Fruit fly (Drosophila melanogaster): Measurements from ENCODE around the gene Ssu72.
A peak's percentile ranks its signal among the peaks of the same experiment; 100 is the strongest.

Gene Ssu72

DNA sequence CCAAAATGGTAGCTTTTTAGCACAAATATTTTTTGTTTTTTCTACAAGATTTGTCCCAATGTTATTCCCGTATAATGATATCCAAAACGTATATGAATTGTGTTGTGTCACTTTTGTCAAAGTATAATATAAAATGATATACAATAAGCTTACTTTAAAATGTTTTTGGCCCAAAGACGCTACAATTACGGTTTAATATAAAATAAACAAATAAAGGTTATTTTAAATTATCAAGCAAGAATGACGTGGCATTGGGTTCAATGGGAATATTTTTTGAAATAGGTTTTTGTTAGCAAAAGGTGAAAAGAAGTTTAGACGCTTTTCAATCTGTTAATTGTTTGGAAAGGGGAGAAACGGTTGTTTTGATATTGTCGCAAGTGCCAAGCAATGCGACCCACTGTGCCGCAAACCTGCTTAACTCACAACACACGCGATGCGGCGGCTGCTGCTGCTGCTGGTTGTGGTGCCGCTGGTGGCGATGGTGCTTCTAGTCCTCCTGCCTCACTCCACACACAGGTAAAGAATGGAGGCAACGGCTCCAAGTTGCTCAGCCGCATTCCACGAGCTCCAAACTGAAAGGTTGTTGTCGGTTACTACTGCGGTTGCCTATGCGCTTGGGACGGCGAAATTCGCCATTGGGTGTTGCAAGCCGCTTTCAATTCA, 1.0 kb upstream of the Ssu72 start (continued):
- TF ChIP-seq Blimp-1 (GFP tag; optimal IDR thresholded peaks at IDR 0.05) = peak; percentile 12
- TF ChIP-seq CG8319 (GFP tag; optimal IDR thresholded peaks at IDR 0.05) = no peak
- peak; percentile 47 for TF ChIP-seq achi (GFP tag; optimal IDR thresholded peaks at IDR 0.05)
- TF ChIP-seq CG15336 (GFP tag; IDR thresholded peaks at IDR 0.05) = no peak
- TF ChIP-seq fd59A (GFP tag; optimal IDR thresholded peaks at IDR 0.05) = peak; percentile 55
- peak; percentile 51 for TF ChIP-seq CG3919 (GFP tag; optimal IDR thresholded peaks at IDR 0.05)
- peak in 1 of 2 experiments; percentile 16 for TF ChIP-seq salr (GFP tag; optimal IDR thresholded peaks at IDR 0.05)
- TF ChIP-seq CG1621 (tag; optimal IDR thresholded peaks at IDR 0.05) = no peak
- TF ChIP-seq Sox102F (GFP tag; optimal IDR thresholded peaks at IDR 0.05) = peak; percentile 45
- TF ChIP-seq CG7368 (GFP tag; optimal IDR thresholded peaks at IDR 0.05) = peak; percentile 9
- TF ChIP-seq Hr4 (GFP tag; optimal IDR thresholded peaks at IDR 0.05) = peak; percentile 35
- no peak for TF ChIP-seq CG8119 (GFP tag; IDR thresholded peaks at IDR 0.05)

DNA sequence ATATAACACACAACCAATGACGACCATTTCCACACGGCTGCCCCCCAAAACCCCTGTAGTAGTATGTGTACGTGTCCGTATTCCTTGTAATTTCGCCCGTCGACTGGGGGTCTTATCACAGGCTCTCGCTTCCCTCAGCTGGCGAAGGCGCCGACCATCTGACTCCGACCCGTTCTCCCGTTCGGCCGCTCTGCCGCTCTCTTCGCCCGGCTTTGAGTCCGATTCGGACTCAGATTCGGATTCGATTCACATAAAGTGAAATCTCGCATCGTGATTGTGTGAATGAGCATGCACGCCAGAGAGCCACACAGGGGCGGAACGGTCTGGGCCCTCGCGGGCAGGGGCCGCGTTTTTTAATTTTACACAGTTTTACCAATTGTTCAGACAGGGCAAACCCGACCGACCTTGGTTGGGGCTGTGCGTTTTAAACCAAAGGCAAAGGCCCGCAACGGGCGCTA, 1.4 kb downstream of the Ssu72 start:
- peak; percentile 30 for TF ChIP-seq CG6792 (GFP tag; optimal IDR thresholded peaks at IDR 0.05)
- TF ChIP-seq topi (GFP tag; optimal IDR thresholded peaks at IDR 0.05) = peak; percentile 26
- 0 out of 3 replicates have a peak, but pooled peaks have one; percentile 27 for TF ChIP-seq CG8119 (GFP tag; IDR thresholded peaks at IDR 0.05)
- TF ChIP-seq CG3032 (tag; optimal IDR thresholded peaks at IDR 0.05) = peak; percentile 41
- no peak for TF ChIP-seq fkh (GFP tag; optimal IDR thresholded peaks at IDR 0.05)
- TF ChIP-seq Met (GFP tag; optimal IDR thresholded peaks at IDR 0.05) = peak; percentile 27
- peak; percentile 7 for TF ChIP-seq vri (GFP tag; optimal IDR thresholded peaks at IDR 0.05)
- TF ChIP-seq CG6854 (GFP tag; optimal IDR thresholded peaks at IDR 0.05) = peak; percentile 23
- peak; percentile 45 for TF ChIP-seq CG16779 (tag; optimal IDR thresholded peaks at IDR 0.05)
- peak; percentile 57 for TF ChIP-seq lz (GFP tag; optimal IDR thresholded peaks at IDR 0.05)
- peak; percentile 93 for TF ChIP-seq svp (GFP tag)
- TF ChIP-seq CG31627 (GFP tag; optimal IDR thresholded peaks at IDR 0.05) = peak; percentile 56
- TF ChIP-seq dac (GFP tag; optimal IDR thresholded peaks at IDR 0.05) = no peak
- TF ChIP-seq fd59A (GFP tag; optimal IDR thresholded peaks at IDR 0.05) = no peak
- TF ChIP-seq ss (GFP tag; optimal IDR thresholded peaks at IDR 0.05) = peak in 1 of 2 experiments; percentile 32
- peak; percentile 33 for TF ChIP-seq esn (GFP tag; optimal IDR thresholded peaks at IDR 0.05)
- TF ChIP-seq CG3919 (GFP tag; optimal IDR thresholded peaks at IDR 0.05) = peak; percentile 46
- TF ChIP-seq CG15336 (GFP tag; IDR thresholded peaks at IDR 0.05) = peak; percentile 28; the same call in 1 of the 2 replicates
- TF ChIP-seq eg (GFP tag; IDR thresholded peaks at IDR 0.05) = peak; percentile 80
- TF ChIP-seq Eip93F (GFP tag; optimal IDR thresholded peaks at IDR 0.05) = no peak
- TF ChIP-seq Sox102F (GFP tag; optimal IDR thresholded peaks at IDR 0.05) = no peak
- no peak for TF ChIP-seq net (GFP tag; optimal IDR thresholded peaks at IDR 0.05)
- TF ChIP-seq spab (GFP tag; optimal IDR thresholded peaks at IDR 0.05) = no peak
- peak; percentile 23 for TF ChIP-seq OdsH (GFP tag; optimal IDR thresholded peaks at IDR 0.05)
- TF ChIP-seq achi (GFP tag; optimal IDR thresholded peaks at IDR 0.05) = peak; percentile 10
- TF ChIP-seq CG10669 (GFP tag; optimal IDR thresholded peaks at IDR 0.05) = peak; percentile 22
- TF ChIP-seq Smox (GFP tag; optimal IDR thresholded peaks at IDR 0.05) = peak; percentile 7
- peak; percentile 50 for TF ChIP-seq Hr39 (GFP tag; optimal IDR thresholded peaks at IDR 0.05)
- TF ChIP-seq CG6808 (GFP tag; optimal IDR thresholded peaks at IDR 0.05) = no peak
- TF ChIP-seq CG6163 (GFP tag; IDR thresholded peaks at IDR 0.05) = peak; percentile 58; the same call in 2 of the 3 replicates
- TF ChIP-seq CG1621 (tag; optimal IDR thresholded peaks at IDR 0.05) = peak; percentile 55
- peak; percentile 20 for TF ChIP-seq acj6 (GFP tag; optimal IDR thresholded peaks at IDR 0.05)
- no peak for TF ChIP-seq CG6276 (GFP tag; optimal IDR thresholded peaks at IDR 0.05)
- no peak for TF ChIP-seq salr (GFP tag; optimal IDR thresholded peaks at IDR 0.05)
- peak; percentile 71 for TF ChIP-seq Eip78C (GFP tag)
- TF ChIP-seq Gug (GFP tag; IDR thresholded peaks at IDR 0.05) = peak; percentile 32; the same call in 1 of the 2 replicates
- peak; percentile 48 for TF ChIP-seq CG32006 (GFP tag; optimal IDR thresholded peaks at IDR 0.05)
- peak; percentile 11 for TF ChIP-seq Ets21C (GFP tag; optimal IDR thresholded peaks at IDR 0.05)
- 0 out of 2 replicates have a peak, but pooled peaks have one; percentile 19 for TF ChIP-seq CG11294 (GFP tag; IDR thresholded peaks at IDR 0.05)
- TF ChIP-seq Ets96B (tag; optimal IDR thresholded peaks at IDR 0.05) = peak; percentile 5
- TF ChIP-seq Hr4 (GFP tag; optimal IDR thresholded peaks at IDR 0.05) = peak; percentile 23
- TF ChIP-seq Sox14 (GFP tag; optimal IDR thresholded peaks at IDR 0.05) = peak; percentile 46
- TF ChIP-seq CG8632 (GFP tag; optimal IDR thresholded peaks at IDR 0.05) = no peak
- TF ChIP-seq CG8319 (GFP tag; optimal IDR thresholded peaks at IDR 0.05) = no peak
- TF ChIP-seq Sox15 (GFP tag; optimal IDR thresholded peaks at IDR 0.05) = no peak

Measured in whole organism, prepupa.